Worm (Caenorhabditis elegans) whole organism, L1 larva: ENCODE results near the gene fbxc-12.

Experiments used
- F16B12.6 ChIP-seq: fragments of 150-350 bp; optimal IDR thresholded peaks from 2 replicates; lab custom pipeline; 2014; ENCODE audit warnings: missing biosample characterization, missing genetic modification characterization
- aha-1 ChIP-seq: fragments of 150-350 bp; optimal IDR thresholded peaks from 2 replicates; lab custom pipeline; 2014; ENCODE audit warnings: missing biosample characterization, missing genetic modification characterization
- aly-2 ChIP-seq: fragments of 150-350 bp; optimal IDR thresholded peaks from 2 replicates; lab custom pipeline; 2014; ENCODE audit warnings: missing biosample characterization, missing genetic modification characterization
- ceh-88 ChIP-seq: fragments of 200-800 bp; sonication (Bioruptor generic); IDR thresholded peaks from 2 replicates; pipeline ENCODE4 v1.3.6; 2022; ENCODE audit warnings: missing genetic modification characterization, missing compliant biosample characterization
- ceh-90 ChIP-seq: sonication (generic microtip); optimal IDR thresholded peaks from 2 replicates; lab custom pipeline; 2016; ENCODE audit warnings: missing genetic modification characterization, missing compliant biosample characterization
- ces-1 ChIP-seq: fragments of 150-350 bp; optimal IDR thresholded peaks from 2 replicates; lab custom pipeline; 2014; ENCODE audit warnings: missing biosample characterization, missing genetic modification reagents, missing genetic modification characterization
- dpl-1 ChIP-seq, 3 experiments: fragments of 150-350 bp in 2 of 3; sonication (generic microtip) in 1 of 3; optimal IDR thresholded peaks; 2 replicates each; lab custom pipeline; 2014 to 2017; ENCODE audit warnings: missing biosample characterization in 3 of 3, missing genetic modification characterization in 3 of 3, missing genetic modification reagents in 3 of 3
- dsc-1 ChIP-seq: sonication (generic microtip); optimal IDR thresholded peaks from 2 replicates; lab custom pipeline; 2016; ENCODE audit warnings: mild to moderate bottlenecking, missing genetic modification characterization, missing compliant biosample characterization
- efl-1 ChIP-seq, 4 experiments: fragments of 150-350 bp; optimal IDR thresholded peaks in 3 of 4; peaks in 1 of 4; 1 replicate in 1 of 4; 2 replicates in 3 of 4; lab custom pipeline; 2014; ENCODE audit warnings: missing biosample characterization in 2 of 4, missing genetic modification characterization in 2 of 4, missing genetic modification reagents in 2 of 4
- efl-3 ChIP-seq: fragments of 200-800 bp; sonication (Bioruptor generic); optimal IDR thresholded peaks from 2 replicates; lab custom pipeline; 2018; ENCODE audit warnings: mild to moderate bottlenecking, missing genetic modification characterization, missing compliant biosample characterization
- elt-2 ChIP-seq: sonication (generic microtip); optimal IDR thresholded peaks from 2 replicates; lab custom pipeline; 2016; ENCODE audit warnings: missing genetic modification characterization, mild to moderate bottlenecking, inconsistent platforms, missing compliant biosample characterization, missing genetic modification reagents
- fkh-10 ChIP-seq: sonication (generic microtip); optimal IDR thresholded peaks from 2 replicates; lab custom pipeline; 2017; ENCODE audit warnings: missing biosample characterization, missing genetic modification reagents, missing genetic modification characterization
- fkh-4 ChIP-seq: sonication (generic microtip); optimal IDR thresholded peaks from 2 replicates; lab custom pipeline; 2016; ENCODE audit warnings: missing compliant biosample characterization, missing genetic modification characterization, borderline replicate concordance
- fkh-8 ChIP-seq: sonication (generic microtip); optimal IDR thresholded peaks from 2 replicates; lab custom pipeline; 2016; ENCODE audit warnings: mild to moderate bottlenecking, missing genetic modification characterization, missing compliant biosample characterization
- hpl-2 ChIP-seq: fragments of 150-350 bp; optimal IDR thresholded peaks from 2 replicates; lab custom pipeline; 2014; ENCODE audit warnings: missing biosample characterization, missing genetic modification reagents, missing genetic modification characterization
- irx-1 ChIP-seq: sonication (generic microtip); optimal IDR thresholded peaks from 2 replicates; lab custom pipeline; 2016; ENCODE audit warnings: missing genetic modification characterization, missing compliant biosample characterization
- lin-14 ChIP-seq: fragments of 200-800 bp; sonication (Bioruptor generic); optimal IDR thresholded peaks from 2 replicates; lab custom pipeline; 2018; ENCODE audit warnings: mild to moderate bottlenecking, missing genetic modification characterization, moderate library complexity, missing compliant biosample characterization
- lin-35 ChIP-seq, 2 experiments: fragments of 150-350 bp; optimal IDR thresholded peaks; 2 replicates each; lab custom pipeline; 2014; ENCODE audit warnings: missing biosample characterization in 2 of 2, missing genetic modification characterization in 2 of 2, missing genetic modification reagents in 2 of 2
- lin-39 ChIP-seq: fragments of 150-350 bp; optimal IDR thresholded peaks from 2 replicates; lab custom pipeline; 2014; ENCODE audit warnings: missing biosample characterization, missing genetic modification reagents, missing genetic modification characterization
- lir-3 ChIP-seq: sonication (generic microtip); optimal IDR thresholded peaks from 2 replicates; lab custom pipeline; 2016; ENCODE audit warnings: mild to moderate bottlenecking, missing genetic modification characterization, moderate library complexity, missing compliant biosample characterization; ENCODE audit not compliant: poor library complexity
- lsy-2 ChIP-seq, 2 experiments: fragments of 150-350 bp; optimal IDR thresholded peaks; 2 replicates each; lab custom pipeline; 2014; ENCODE audit warnings: missing biosample characterization in 2 of 2, missing genetic modification characterization in 2 of 2
- mdl-1 ChIP-seq, 2 experiments: fragments of 150-350 bp; optimal IDR thresholded peaks; 2 replicates each; lab custom pipeline; 2014 to 2017; ENCODE audit warnings: missing biosample characterization in 2 of 2, missing genetic modification characterization in 2 of 2, inconsistent platforms in 1 of 2
- mef-2 ChIP-seq: fragments of 150-350 bp; optimal IDR thresholded peaks from 2 replicates; lab custom pipeline; 2014; ENCODE audit warnings: missing biosample characterization, missing genetic modification characterization
- nhr-11 ChIP-seq: fragments of 150-350 bp; optimal IDR thresholded peaks from 2 replicates; lab custom pipeline; 2014; ENCODE audit warnings: missing biosample characterization, missing genetic modification characterization
- nhr-12 ChIP-seq: sonication (generic microtip); optimal IDR thresholded peaks from 2 replicates; lab custom pipeline; 2017; ENCODE audit warnings: missing biosample characterization, missing genetic modification characterization
- nhr-19 ChIP-seq: fragments of 200-800 bp; sonication (Bioruptor generic); conservative IDR thresholded peaks from 2 replicates; pipeline ENCODE4 v1.3.6; 2022; ENCODE audit warnings: missing genetic modification characterization, missing compliant biosample characterization
- nhr-20 ChIP-seq: sonication (generic microtip); optimal IDR thresholded peaks from 2 replicates; lab custom pipeline; 2016; ENCODE audit warnings: mild to moderate bottlenecking, missing genetic modification characterization, missing compliant biosample characterization
- nhr-28 ChIP-seq: fragments of 150-350 bp; optimal IDR thresholded peaks from 2 replicates; lab custom pipeline; 2014; ENCODE audit warnings: missing biosample characterization, missing genetic modification characterization
- nhr-47 ChIP-seq: sonication (generic microtip); optimal IDR thresholded peaks from 2 replicates; lab custom pipeline; 2016; ENCODE audit warnings: mild to moderate bottlenecking, missing genetic modification characterization, moderate library complexity, missing compliant biosample characterization
- nhr-71 ChIP-seq: sonication (generic microtip); optimal IDR thresholded peaks from 2 replicates; lab custom pipeline; 2016; ENCODE audit warnings: mild to moderate bottlenecking, missing genetic modification characterization, moderate library complexity, missing compliant biosample characterization
- nhr-76 ChIP-seq: sonication (generic microtip); optimal IDR thresholded peaks from 2 replicates; lab custom pipeline; 2017; ENCODE audit warnings: missing biosample characterization, missing genetic modification characterization
- nhr-84 ChIP-seq: sonication (generic microtip); optimal IDR thresholded peaks from 2 replicates; lab custom pipeline; 2017; ENCODE audit warnings: missing biosample characterization, missing genetic modification characterization
- nhr-85 ChIP-seq: sonication (generic microtip); peaks from one replicate; lab custom pipeline; 2016; ENCODE audit warnings: missing genetic modification characterization, inconsistent platforms, missing compliant biosample characterization
- pag-3 ChIP-seq: sonication (generic microtip); optimal IDR thresholded peaks from 2 replicates; lab custom pipeline; 2017; ENCODE audit warnings: missing genetic modification characterization, mild to moderate bottlenecking, missing compliant biosample characterization, antibody characterized with exemption, borderline replicate concordance; ENCODE audit not compliant: insufficient read depth
- pax-3 ChIP-seq: fragments of 200-800 bp; sonication (Bioruptor generic); optimal IDR thresholded peaks from 2 replicates; lab custom pipeline; 2018; ENCODE audit warnings: mild to moderate bottlenecking, missing genetic modification characterization, moderate library complexity, missing compliant biosample characterization
- pqm-1 ChIP-seq: sonication (generic microtip); optimal IDR thresholded peaks from 3 replicates; lab custom pipeline; 2017; ENCODE audit warnings: missing biosample characterization, missing genetic modification characterization
- rnt-1 ChIP-seq: sonication (generic microtip); optimal IDR thresholded peaks from 2 replicates; lab custom pipeline; 2016; ENCODE audit warnings: mild to moderate bottlenecking, missing genetic modification characterization, moderate library complexity, missing compliant biosample characterization
- snpc-4 ChIP-seq: fragments of 150-350 bp; optimal IDR thresholded peaks from 2 replicates; lab custom pipeline; 2014; ENCODE audit warnings: missing biosample characterization, missing genetic modification characterization
- snu-23 ChIP-seq: sonication (generic microtip); optimal IDR thresholded peaks from 2 replicates; lab custom pipeline; 2016; ENCODE audit warnings: missing genetic modification characterization, missing compliant biosample characterization
- sox-4 ChIP-seq: sonication (generic microtip); optimal IDR thresholded peaks from 2 replicates; lab custom pipeline; 2016; ENCODE audit warnings: missing genetic modification characterization, missing compliant biosample characterization
- sup-37 ChIP-seq: fragments of 200-800 bp; sonication (Bioruptor generic); optimal IDR thresholded peaks from 2 replicates; lab custom pipeline; 2018; ENCODE audit warnings: mild to moderate bottlenecking, missing genetic modification characterization, missing compliant biosample characterization
- swsn-7 ChIP-seq: sonication (generic microtip); optimal IDR thresholded peaks from 2 replicates; lab custom pipeline; 2016; ENCODE audit warnings: missing genetic modification characterization, missing compliant biosample characterization
- tbx-2 ChIP-seq: sonication (generic microtip); optimal IDR thresholded peaks from 2 replicates; lab custom pipeline; 2016; ENCODE audit warnings: missing genetic modification characterization, missing compliant biosample characterization
- tlp-1 ChIP-seq: fragments of 150-350 bp; optimal IDR thresholded peaks from 2 replicates; lab custom pipeline; 2014; ENCODE audit warnings: missing biosample characterization, missing genetic modification characterization
- unc-130 ChIP-seq: fragments of 150-350 bp; optimal IDR thresholded peaks from 2 replicates; lab custom pipeline; 2017; ENCODE audit warnings: missing biosample characterization, missing genetic modification characterization, inconsistent platforms
- unc-30 ChIP-seq: sonication (generic microtip); optimal IDR thresholded peaks from 2 replicates; lab custom pipeline; 2017; ENCODE audit warnings: missing biosample characterization, missing genetic modification characterization
- unc-62 ChIP-seq: fragments of 150-350 bp; optimal IDR thresholded peaks from 2 replicates; lab custom pipeline; 2014; ENCODE audit warnings: missing biosample characterization, missing genetic modification reagents, missing genetic modification characterization
- unc-98 ChIP-seq: fragments of 200-800 bp; sonication (Bioruptor generic); IDR thresholded peaks from 2 replicates; pipeline ENCODE4 v1.3.6; 2022; ENCODE audit warnings: missing genetic modification characterization, missing compliant biosample characterization
- xbp-1 ChIP-seq: sonication (generic microtip); optimal IDR thresholded peaks from 2 replicates; lab custom pipeline; 2016; ENCODE audit warnings: missing genetic modification characterization, missing compliant biosample characterization
- zag-1 ChIP-seq: fragments of 150-350 bp; optimal IDR thresholded peaks from 2 replicates; lab custom pipeline; 2014; ENCODE audit warnings: missing biosample characterization, missing genetic modification characterization

Gene fbxc-12

DNA sequence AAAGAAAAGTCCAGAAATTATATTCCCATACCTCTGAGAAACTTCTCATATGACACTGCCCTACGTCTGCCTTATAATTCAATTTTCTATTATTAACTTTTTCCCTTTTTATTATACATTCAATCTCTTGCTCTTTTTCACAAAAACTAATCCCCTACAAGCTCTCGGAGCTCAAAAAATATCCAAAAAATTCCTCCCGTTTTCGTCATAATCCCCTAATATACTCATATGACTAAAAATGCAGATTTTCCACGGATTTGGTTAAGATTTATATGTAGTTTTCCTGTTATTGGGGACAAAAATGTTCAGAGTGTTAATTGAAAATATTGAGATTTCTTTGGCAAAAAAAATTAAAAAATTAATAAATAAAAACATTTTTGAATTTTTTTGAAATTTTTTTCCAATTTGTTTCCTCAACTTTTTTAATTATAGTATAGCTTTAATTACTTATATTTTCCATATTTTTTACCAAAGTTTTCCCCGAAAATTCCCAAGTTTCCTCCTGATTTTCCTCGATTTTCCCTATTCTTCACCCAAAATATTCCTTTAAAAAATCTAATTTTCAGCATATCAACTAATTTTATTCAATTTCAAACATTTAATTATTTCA, 19.4 kb downstream of the fbxc-12 start, which contains the start of gene lgc-30 (continued):
- TF ChIP-seq mef-2 (no peak), dpl-1 (GFP tag; optimal IDR thresholded peaks at IDR 0.05; lab: Kevin White, UChicago) (no peak), fkh-8 (tag; lab: Kevin White, UChicago) (peak; percentile 74), irx-1 (tag; lab: Kevin White, UChicago) (no peak), sup-37 (GFP tag; lab: Kevin White, UChicago) (no peak), lin-14 (GFP tag; lab: Kevin White, UChicago) (no peak), F16B12.6 (tag; lab: Kevin White, UChicago) (no peak), lin-39 (tag; lab: Kevin White, UChicago) (no peak), unc-98 (GFP tag; lab: Robert Waterston, UW) (no peak), aha-1 (tag; lab: Kevin White, UChicago) (no peak), unc-62 (GFP tag; lab: Kevin White, UChicago) (no peak), xbp-1 (tag; lab: Kevin White, UChicago) (no peak), unc-130 (tag; lab: Kevin White, UChicago) (no peak), lir-3 (tag; lab: Kevin White, UChicago) (no peak), rnt-1 (tag; lab: Kevin White, UChicago) (no peak), sox-4 (peak; percentile 7)

DNA sequence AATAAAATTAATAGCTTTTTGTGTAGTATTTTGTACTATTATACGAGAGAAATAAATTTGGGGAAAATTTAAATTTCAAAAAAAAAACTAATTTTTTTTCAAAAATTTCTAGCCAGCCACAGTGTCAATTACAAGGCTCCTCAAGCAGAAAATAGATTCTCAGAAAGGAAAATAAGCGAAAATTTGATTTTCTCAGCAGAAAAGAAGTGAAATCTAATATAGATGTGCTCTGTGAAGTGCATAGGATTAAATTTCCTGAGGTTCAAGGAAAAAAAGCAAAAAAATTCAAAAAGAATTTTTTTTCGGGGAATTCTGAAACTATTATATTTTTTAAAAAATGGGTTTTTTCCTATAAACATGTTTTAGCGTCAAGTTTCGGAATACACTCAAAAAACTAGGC, 22.4 kb downstream of the fbxc-12 start:
- TF ChIP-seq efl-3 (GFP tag; lab: Kevin White, UChicago) (no peak), nhr-71 (tag; lab: Kevin White, UChicago) (peak; percentile 44), lin-14 (GFP tag; lab: Kevin White, UChicago) (peak; percentile 42), fkh-4 (tag; lab: Kevin White, UChicago) (no peak), unc-62 (GFP tag; lab: Kevin White, UChicago) (no peak), efl-1 (optimal IDR thresholded peaks at IDR 0.05; lab: Kevin White, UChicago) (no peak), efl-1 (GFP tag; optimal IDR thresholded peaks at IDR 0.05 in 1 of 2; lab: Kevin White, UChicago) (no peak), dsc-1 (tag; lab: Kevin White, UChicago) (no peak), elt-2 (no peak), nhr-28 (tag; lab: Kevin White, UChicago) (no peak), nhr-76 (tag; lab: Kevin White, UChicago) (no peak), snu-23 (GFP tag; lab: Kevin White, UChicago) (no peak), zag-1 (tag; lab: Kevin White, UChicago) (no peak), mdl-1 (tag; optimal IDR thresholded peaks at IDR 0.05; lab: Kevin White, UChicago) (no peak), nhr-85 (tag; lab: Kevin White, UChicago) (no peak), unc-98 (GFP tag; lab: Robert Waterston, UW) (no peak), pax-3 (tag; lab: Kevin White, UChicago) (no peak), pag-3 (tag; lab: Kevin White, UChicago) (no peak), snpc-4 (tag; lab: Kevin White, UChicago) (no peak), unc-130 (tag; lab: Kevin White, UChicago) (no peak), hpl-2 (no peak), aly-2 (tag; lab: Kevin White, UChicago) (no peak), nhr-20 (tag; lab: Kevin White, UChicago) (no peak), irx-1 (tag; lab: Kevin White, UChicago) (peak; percentile 8), nhr-11 (tag; lab: Kevin White, UChicago) (no peak), swsn-7 (tag; lab: Kevin White, UChicago) (no peak), lir-3 (tag; lab: Kevin White, UChicago) (no peak), ces-1 (GFP tag; lab: Kevin White, UChicago) (peak; percentile 64), lin-35 (GFP tag; optimal IDR thresholded peaks at IDR 0.05; lab: Kevin White, UChicago) (no peak), ceh-88 (GFP tag; lab: Robert Waterston, UW) (no peak), nhr-19 (GFP tag; lab: Robert Waterston, UW) (no peak), tlp-1 (no peak), nhr-47 (tag; lab: Kevin White, UChicago) (peak; percentile 1), nhr-84 (no peak), fkh-10 (GFP tag; lab: Kevin White, UChicago) (peak; percentile 88), rnt-1 (tag; lab: Kevin White, UChicago) (no peak), nhr-12 (no peak), pqm-1 (tag; lab: Kevin White, UChicago) (no peak), lsy-2 (tag; optimal IDR thresholded peaks at IDR 0.05; lab: Kevin White, UChicago) (no peak), tbx-2 (tag; lab: Kevin White, UChicago) (no peak), mef-2 (no peak), unc-30 (tag; lab: Kevin White, UChicago) (no peak), ceh-90 (tag; lab: Kevin White, UChicago) (no peak)
